Worm (Caenorhabditis elegans): Measurements from ENCODE around the gene ZK370.4.
A peak's percentile ranks its signal among the peaks of the same experiment; 100 is the strongest.

Gene ZK370.4

DNA sequence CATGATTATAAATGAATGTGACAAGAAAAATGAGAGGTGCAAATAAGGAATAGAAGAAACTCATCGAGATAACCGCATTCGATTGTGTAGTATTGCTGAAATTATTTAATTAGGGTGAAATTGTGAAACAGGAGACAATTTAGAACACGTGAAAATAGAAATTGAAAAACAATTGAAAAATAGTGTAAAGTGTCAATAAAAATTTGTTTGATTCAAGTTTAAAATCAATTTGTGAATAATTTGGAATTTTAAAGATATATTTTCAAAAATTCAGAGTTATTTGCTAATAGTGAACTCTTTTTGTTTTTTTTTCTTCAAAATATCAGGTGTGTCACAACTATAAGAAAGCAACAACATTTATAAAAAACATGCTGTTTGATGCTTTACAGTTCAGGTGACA, at the start of gene ZK370.4:
ZK370.4 (minus strand) TSS at position 101 of the 400 bp plus-strand sequence.
- no peak for TF ChIP-seq egl-18 (GFP tag; IDR thresholded peaks at IDR 0.05)
- TF ChIP-seq C17E4.6 (GFP tag; IDR thresholded peaks at IDR 0.05) = no peak
- no peak for TF ChIP-seq lag-1 (GFP tag; IDR thresholded peaks at IDR 0.05)
- no peak for TF ChIP-seq lsy-27 (tag; optimal IDR thresholded peaks at IDR 0.05; ENCODE audit: borderline replicate concordance, insufficient read depth)
- TF ChIP-seq let-526 (GFP tag; IDR thresholded peaks at IDR 0.05) = no peak
- TF ChIP-seq hlh-12 (tag; optimal IDR thresholded peaks at IDR 0.05) = no peak
- no peak for TF ChIP-seq snpc-3.4 (tag; optimal IDR thresholded peaks at IDR 0.05)
- no peak for TF ChIP-seq snpc-4 (GFP tag; optimal IDR thresholded peaks at IDR 0.05)
- no peak for TF ChIP-seq snpc-4 (tag; optimal IDR thresholded peaks at IDR 0.05)
- TF ChIP-seq ceh-58 (GFP tag; IDR thresholded peaks at IDR 0.05) = no peak
- no peak for TF ChIP-seq egrh-3 (GFP tag; IDR thresholded peaks at IDR 0.05)
- TF ChIP-seq ztf-6 (GFP tag; IDR thresholded peaks at IDR 0.05) = no peak
- TF ChIP-seq akir-1 (GFP tag; optimal IDR thresholded peaks at IDR 0.05) = no peak
- TF ChIP-seq gei-17 (GFP tag; optimal IDR thresholded peaks at IDR 0.05) = no peak
- TF ChIP-seq sea-2 (GFP tag; IDR thresholded peaks at IDR 0.05) = no peak
- TF ChIP-seq tbx-9 (tag; optimal IDR thresholded peaks at IDR 0.05; ENCODE audit: borderline replicate concordance) = no peak
- no peak for TF ChIP-seq ccch-3 (GFP tag; optimal IDR thresholded peaks at IDR 0.05)
- no peak for TF ChIP-seq bed-2 (GFP tag; IDR thresholded peaks at IDR 0.05)

DNA sequence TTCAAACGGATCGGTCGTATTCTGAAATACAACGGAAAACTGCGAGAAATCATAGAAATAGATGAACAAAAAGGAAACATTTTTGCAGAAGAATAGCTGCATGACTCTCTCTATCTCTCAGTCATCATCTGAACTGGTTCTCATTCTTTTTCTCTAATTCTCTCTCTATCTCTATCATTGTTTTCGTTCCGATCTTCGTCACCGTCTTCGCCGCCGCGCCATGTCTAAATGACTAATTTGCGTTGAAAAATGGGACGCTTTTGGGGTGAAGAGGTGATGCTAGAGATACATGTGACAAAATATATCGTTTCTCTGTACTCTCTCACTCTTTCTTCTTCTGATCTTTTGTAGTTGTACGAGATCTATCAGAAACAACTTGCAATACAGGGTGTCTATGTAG, 49.3 kb upstream of the ZK370.4 start:
- TF ChIP-seq chd-7 (tag; optimal IDR thresholded peaks at IDR 0.05) (peak; percentile 16), ztf-26 (tag; optimal IDR thresholded peaks at IDR 0.05) (peak; percentile 60), ceh-58 (GFP tag; IDR thresholded peaks at IDR 0.05) (no peak), lin-40 (tag; optimal IDR thresholded peaks at IDR 0.05) (peak; percentile 61), somi-1 (GFP tag; optimal IDR thresholded peaks at IDR 0.05) (peak; percentile 60), cebp-1 (GFP tag; IDR thresholded peaks at IDR 0.05) (no peak), cebp-1 (tag; optimal IDR thresholded peaks at IDR 0.05) (peak; percentile 27), T07F8.4 (tag; optimal IDR thresholded peaks at IDR 0.05) (no peak)

DNA sequence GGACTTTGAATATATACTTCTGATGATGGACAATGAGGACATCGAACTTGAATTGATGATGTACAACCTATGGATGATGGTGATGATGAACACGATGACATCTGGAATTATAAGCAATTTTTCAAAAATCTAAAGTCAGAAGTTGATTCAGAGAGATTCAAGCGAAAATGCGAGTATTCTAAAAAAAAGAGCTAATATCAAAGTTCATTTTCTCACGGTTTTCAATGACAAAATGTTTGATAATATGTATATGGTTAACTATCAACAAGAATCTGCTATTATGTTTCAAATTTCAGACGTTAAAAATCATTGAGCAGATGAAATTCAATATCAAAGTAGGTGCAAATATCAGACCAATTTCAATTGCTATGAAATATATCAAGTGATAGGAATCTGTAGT, 48.7 kb upstream of the ZK370.4 start, which contains the start of gene K02D10.4:
K02D10.4 (minus strand) TSS at position 101 of the 400 bp plus-strand sequence.
- no peak for TF ChIP-seq tbx-9 (tag; optimal IDR thresholded peaks at IDR 0.05; ENCODE audit: borderline replicate concordance)
- TF ChIP-seq bed-2 (GFP tag; IDR thresholded peaks at IDR 0.05) = no peak
- no peak for TF ChIP-seq B0261.1 (tag; optimal IDR thresholded peaks at IDR 0.05)
- no peak for TF ChIP-seq sptf-2 (GFP tag; optimal IDR thresholded peaks at IDR 0.05)

DNA sequence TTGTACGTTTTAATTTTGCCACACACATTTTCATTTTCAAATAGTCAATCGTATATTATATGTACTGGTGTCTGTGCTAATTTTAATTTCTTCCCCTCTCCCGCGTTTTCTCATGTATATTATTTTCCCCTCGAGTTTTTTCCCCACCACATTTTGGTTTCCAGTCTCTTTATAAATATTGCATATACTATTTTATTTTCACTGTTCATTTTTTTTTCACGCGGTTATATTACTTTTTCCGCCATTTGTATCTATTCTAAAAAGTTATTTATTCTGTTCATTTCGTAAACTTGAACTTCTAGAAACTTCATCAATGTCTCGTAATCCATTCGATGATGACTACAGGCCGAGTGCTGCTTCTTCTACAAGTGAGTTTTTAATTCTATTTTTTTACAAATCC, 44.7 kb upstream of the ZK370.4 start, which contains the start of gene snap-29:
snap-29 (plus strand) TSS at position 301 of the 400 bp plus-strand sequence.
- TF ChIP-seq nfyb-1 (GFP tag; IDR thresholded peaks at IDR 0.05) (0 out of 2 replicates have a peak, but pooled peaks have one; percentile 9), F49E8.2 (tag; optimal IDR thresholded peaks at IDR 0.05; ENCODE audit: insufficient read depth) (no peak)

DNA sequence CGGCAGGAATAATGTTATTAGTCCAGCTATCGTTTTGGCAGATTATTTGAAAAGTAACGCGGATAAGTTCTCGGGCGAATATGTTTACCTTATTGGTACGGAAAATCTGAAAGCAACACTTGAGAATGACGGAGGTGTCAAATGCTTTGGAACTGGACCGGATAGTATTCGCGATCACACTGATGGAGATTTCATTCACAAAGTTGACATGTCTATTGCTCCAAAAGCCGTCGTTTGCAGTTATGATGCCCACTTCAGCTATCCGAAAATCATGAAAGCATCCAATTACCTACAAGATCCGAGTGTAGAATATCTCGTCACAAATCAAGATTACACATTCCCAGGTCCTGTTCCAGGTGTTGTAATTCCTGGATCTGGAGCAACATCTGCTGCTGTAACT, 42.2 kb upstream of the ZK370.4 start:
- TF ChIP-seq hrde-1 (tag; optimal IDR thresholded peaks at IDR 0.05; ENCODE audit: borderline replicate concordance) (no peak), snpc-1.3 (tag; optimal IDR thresholded peaks at IDR 0.05; ENCODE audit: insufficient read depth) (no peak), hsf-1 (GFP tag; IDR thresholded peaks at IDR 0.05) (0 out of 2 replicates have a peak, but pooled peaks have one; percentile 22), mes-4 (tag; optimal IDR thresholded peaks at IDR 0.05) (no peak), unc-130 (GFP tag; optimal IDR thresholded peaks at IDR 0.05) (no peak), attf-5 (GFP tag; optimal IDR thresholded peaks at IDR 0.05) (no peak), ccch-3 (GFP tag; optimal IDR thresholded peaks at IDR 0.05) (no peak), T26A5.8 (tag; optimal IDR thresholded peaks at IDR 0.05) (no peak)

All from whole organism, young adult.